Fruit fly (Drosophila melanogaster) ovary, adult (tissue): Measurements from ENCODE around the gene CG9921.

Experiments
- CG17801 ChIP-seq: fragments of 200-800 bp; optimal IDR thresholded peaks from 2 replicates; lab custom pipeline; 2019; ENCODE audit warnings: missing biosample characterization, mild to moderate bottlenecking, missing genetic modification characterization, moderate library complexity; ENCODE audit not compliant: partially characterized antibody

The CG9921 gene

dm6 chrX:16333434-16334141, at the start of gene CG9921, which contains the start of gene Dsp1:
Gene CG9921, minus strand, starts transcription at chrX:16333600.
Gene Dsp1, plus strand, starts transcription at chrX:16333612.
- TF ChIP-seq CG17801 (GFP tag; lab: Kevin White, UChicago), result peak; percentile 55

DNA sequence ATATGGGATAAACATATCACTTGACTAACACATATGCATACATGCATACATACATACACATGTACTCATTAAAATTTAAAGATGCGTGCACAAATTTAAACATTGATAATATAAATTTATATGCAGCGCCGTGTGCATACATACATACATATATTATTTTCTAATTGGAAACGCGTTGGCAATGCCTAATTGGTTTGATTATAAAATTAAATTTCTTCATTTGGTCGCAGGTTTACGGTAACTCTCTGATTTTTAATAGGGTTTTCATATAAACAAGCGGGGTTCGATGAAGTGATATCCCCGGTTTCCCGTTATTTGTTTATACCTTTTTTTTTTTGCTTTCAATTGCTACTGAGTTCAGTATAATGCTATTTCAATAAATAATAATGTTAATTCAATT, 40.7 kb upstream of the CG9921 start:
- TF ChIP-seq CG17801 (GFP tag; lab: Kevin White, UChicago), result no peak

DNA sequence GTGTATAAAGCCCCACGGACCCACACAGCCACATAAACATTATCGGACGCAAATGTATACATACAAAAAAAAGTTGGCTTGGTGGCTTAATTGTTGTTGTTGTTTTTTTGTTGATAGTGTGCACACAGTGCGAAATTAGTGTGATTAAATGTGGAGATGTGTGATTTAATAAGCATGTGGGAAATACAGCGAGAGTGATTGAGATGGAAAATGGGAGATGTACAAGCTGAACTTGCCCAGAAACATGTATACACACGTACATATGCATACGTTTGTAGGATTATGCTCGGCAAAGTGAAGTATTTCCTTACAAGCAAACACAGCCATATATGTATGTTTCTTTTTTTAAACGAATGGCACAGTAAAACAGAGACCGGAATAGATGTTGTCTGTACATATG, 40.1 kb upstream of the CG9921 start:
- TF ChIP-seq CG17801 (GFP tag; lab: Kevin White, UChicago), result no peak

- peak; percentile 64 for TF ChIP-seq CG17801 (GFP tag; lab: Kevin White, UChicago)
Observed at dm6 chrX:16372492-16373350, 39.3 kb upstream of the CG9921 start, which contains the start of gene Fur2. Gene Fur2, plus strand, starts transcription at chrX:16373086.

DNA sequence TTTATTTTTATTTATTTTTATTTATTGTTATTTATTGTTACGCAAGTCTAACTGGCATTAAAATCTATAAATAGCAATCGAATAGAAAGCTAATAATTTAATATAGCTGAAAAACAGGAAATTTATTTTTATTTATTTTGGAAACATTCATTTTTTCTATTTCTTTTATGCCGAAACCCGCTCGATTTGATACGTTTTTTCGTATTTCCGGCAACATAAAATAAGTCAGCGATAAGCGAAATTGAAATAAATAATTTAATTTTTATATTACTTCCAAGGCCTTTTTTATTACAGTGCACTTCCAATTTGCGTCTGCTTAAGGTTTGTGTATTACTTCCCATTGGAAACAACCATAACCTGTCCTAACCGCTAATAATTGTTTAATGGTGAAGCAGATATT, 38.5 kb upstream of the CG9921 start:
- TF ChIP-seq CG17801 (GFP tag; lab: Kevin White, UChicago), result no peak

DNA sequence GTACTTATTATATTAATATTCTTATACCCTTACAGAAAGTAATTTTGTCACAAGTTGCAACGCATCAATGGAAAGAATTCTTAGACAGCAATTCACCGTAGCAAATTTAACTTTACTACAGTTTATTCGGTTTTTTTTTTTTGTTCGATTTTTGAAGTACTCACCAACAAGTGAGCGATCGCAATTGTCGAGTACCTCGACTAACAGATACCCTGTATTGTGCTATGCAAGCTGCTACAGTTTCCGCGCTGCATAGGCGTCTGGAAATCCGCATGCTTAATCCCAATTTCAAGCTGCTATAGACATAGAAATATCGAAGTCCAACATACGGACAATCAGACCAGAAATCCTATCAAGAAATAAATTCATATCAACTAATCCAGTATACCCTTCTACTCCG, 35.2 kb upstream of the CG9921 start:
- TF ChIP-seq CG17801 (GFP tag; lab: Kevin White, UChicago), result no peak

DNA sequence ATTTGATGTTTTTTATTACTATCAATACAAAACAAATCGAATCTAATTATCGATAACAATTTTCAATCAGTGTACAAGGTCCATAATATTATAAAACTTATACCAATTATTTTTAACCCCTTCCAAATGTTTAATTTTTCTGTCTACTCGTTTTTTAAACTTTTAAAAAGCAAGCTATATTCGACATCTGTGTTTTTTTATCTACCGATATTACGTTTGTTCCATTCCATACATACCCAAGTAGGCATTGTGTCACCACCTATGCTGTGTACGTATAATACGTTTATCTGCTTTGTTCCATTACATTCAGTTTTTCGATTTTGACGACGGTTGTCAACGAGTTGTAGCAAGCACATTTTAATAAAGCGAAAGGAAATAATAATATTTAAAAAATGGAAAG, 27.9 kb upstream of the CG9921 start, which contains the start of gene nonA:
Gene nonA, plus strand, starts transcription at position 264 of the 400 bp plus-strand sequence.
- no peak for TF ChIP-seq CG17801 (GFP tag; lab: Kevin White, UChicago)

DNA sequence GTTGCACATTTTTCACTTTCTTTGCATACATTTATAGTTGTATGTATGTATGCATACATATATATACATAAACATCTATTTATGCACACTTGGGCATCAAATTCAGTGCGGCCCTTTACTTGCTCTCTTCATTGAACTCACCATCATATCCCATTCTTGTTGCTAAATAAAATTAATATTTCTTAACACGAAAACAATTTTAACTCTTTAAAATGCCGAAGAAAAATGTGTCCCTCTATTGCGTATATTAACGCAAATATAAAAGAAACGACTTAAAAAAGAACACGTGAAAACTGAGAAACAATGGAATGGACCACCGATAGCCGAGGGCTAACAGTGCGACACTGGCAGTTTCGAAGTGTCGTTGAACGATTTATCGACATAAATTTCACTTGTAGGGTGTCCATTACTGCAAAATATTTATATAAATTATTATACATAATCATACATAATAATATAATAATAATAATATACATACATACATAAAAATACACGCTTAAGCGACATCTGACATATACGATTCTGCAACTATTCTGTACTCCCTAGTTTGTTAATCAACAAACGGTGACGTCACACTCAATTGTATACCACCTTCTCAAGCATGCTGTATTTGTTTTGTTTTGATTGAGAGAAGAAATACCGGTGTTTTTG, 25.4 kb upstream of the CG9921 start, which contains the start of the genes U2af50 and PIG-Q:
Gene U2af50, minus strand, starts transcription at position 370 of the 651 bp plus-strand sequence.
Gene PIG-Q, plus strand, starts transcription at position 474 of the 651 bp plus-strand sequence.
- TF ChIP-seq CG17801 (GFP tag; lab: Kevin White, UChicago), result peak; percentile 94

DNA sequence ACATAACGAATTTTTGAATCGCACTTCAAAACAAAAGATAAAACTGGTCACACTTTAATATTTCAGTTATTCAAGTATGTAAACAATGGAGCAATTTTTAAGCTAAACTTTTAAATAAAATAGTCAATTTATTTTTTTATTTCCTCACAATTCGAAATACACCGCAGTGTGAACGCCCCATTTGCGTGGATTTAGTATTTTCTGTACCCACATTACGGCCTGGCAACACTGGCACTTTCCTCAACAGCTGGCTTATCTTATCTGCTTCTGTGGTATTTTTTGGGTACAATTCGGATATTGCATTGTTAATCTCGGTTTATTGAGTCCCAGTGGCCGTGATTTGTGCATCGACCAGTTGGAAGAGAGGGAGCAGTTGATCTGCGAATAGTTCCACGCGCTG, 16.7 kb upstream of the CG9921 start, which contains the start of gene sl:
Gene sl, plus strand, starts transcription at position 254 of the 400 bp plus-strand sequence.
- no peak for TF ChIP-seq CG17801 (GFP tag; lab: Kevin White, UChicago)

DNA sequence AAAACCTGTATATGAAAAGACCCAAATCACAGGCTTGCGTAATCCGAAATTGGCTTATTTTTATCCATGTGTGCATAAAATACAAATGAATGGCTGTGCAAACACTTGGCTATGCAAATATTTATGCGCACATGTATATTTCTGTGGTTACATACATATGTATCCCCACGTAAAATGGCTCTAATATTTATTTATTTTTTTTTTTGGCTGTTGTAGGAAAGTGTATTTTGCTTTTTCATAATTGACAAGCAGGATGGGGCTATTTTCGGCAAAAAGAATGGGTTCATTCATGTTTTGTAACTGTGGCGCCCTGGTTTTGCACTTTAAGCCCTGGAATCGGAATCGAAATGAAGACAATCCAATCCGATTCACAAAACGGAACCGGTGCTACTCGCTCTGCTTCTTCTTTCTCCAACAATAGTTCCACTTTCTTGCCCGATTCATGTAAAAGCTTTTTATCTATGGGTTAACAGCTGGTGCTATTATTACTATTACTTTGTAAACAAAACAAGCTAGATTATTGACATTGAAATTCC, 1.8 kb upstream of the CG9921 start:
- TF ChIP-seq CG17801 (GFP tag; lab: Kevin White, UChicago), result peak; percentile 66

DNA sequence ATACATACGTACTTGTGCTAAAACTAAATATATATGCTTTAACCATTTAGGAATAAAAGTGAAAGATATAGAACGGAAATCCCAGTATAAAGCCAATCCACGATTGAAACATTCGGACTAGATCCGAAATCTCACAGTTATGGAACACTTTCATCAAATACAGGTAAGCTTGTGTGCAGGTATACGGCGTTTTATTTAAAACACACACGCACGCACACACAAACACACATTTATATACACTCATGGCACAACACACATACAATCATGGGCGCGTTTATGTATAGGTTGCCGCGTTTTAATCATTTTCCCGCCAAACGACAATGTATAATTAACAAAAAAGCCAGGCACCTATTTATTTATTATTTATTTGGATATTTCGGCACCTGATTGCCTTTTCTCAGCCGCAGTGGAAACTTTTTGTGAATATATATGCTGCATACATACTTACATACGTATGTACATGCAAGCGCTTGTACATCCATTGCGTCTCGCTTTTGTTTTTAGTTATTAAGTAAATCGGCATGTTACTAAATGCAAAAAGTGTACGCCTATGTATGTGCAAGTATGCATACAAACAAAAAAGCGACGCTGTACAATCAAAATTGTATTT, 956 bp upstream of the CG9921 start:
- TF ChIP-seq CG17801 (GFP tag; lab: Kevin White, UChicago), result no peak

DNA sequence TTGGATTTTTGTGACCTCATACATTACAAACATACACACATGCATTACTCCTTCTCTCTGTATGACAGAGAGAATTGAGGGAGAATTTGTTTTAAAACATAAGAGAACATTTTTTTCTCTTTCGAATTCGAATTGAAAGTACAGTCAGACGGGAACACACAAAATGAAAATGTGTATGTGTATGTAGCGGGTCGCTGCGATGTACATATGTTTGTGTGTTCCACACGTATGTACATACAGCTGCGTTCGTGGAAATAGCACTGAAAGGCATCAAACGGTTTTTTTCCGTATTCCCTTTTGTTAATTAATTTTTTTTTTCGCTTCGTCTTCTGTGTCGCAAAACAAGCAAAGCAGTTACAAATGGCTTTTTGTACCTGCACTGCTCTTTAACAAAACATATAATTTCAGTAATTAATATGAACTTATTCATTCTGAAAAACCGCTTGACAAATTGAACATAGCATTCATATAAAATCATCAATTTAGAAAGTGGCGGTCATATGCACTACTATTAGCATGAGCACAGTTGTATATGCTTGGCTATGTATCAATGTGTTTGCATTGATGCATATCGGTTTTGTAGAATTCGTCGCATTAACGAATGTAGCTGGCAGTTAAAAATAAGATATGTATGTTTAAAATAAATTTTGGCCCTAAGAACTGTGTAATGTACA, 648 bp downstream of the CG9921 start:
- peak; percentile 93 for TF ChIP-seq CG17801 (GFP tag; lab: Kevin White, UChicago)

- no peak for TF ChIP-seq CG17801 (GFP tag; lab: Kevin White, UChicago)
Observed at dm6 chrX:16331562-16332233, 1.7 kb downstream of the CG9921 start.
